Worm (Caenorhabditis elegans): ENCODE data around the gene lin-40.

lin-40 gene

ce11 chrV:3759419-3759915, 54.7 kb downstream of the lin-40 start, which contains the start of gene chk-1 (continued):
- TF ChIP-seq unc-30 (tag; optimal IDR thresholded peaks at IDR 0.05), result no peak

- no peak for TF ChIP-seq jun-1 (tag; optimal IDR thresholded peaks at IDR 0.05)
- TF ChIP-seq irx-1 (tag; optimal IDR thresholded peaks at IDR 0.05), result no peak
- no peak for TF ChIP-seq mep-1 (tag; optimal IDR thresholded peaks at IDR 0.05)
- TF ChIP-seq nhr-76 (tag; optimal IDR thresholded peaks at IDR 0.05), result no peak
- TF ChIP-seq hlh-4 (tag; optimal IDR thresholded peaks at IDR 0.05), result no peak
- TF ChIP-seq sox-4 (tag; optimal IDR thresholded peaks at IDR 0.05), result no peak
- no peak for TF ChIP-seq ets-5 (GFP tag; IDR thresholded peaks at IDR 0.05)
- TF ChIP-seq nhr-19 (GFP tag; conservative IDR thresholded peaks at IDR 0.05), result no peak
- no peak for TF ChIP-seq nhr-77 (tag; optimal IDR thresholded peaks at IDR 0.05)
- no peak for TF ChIP-seq unc-62 (GFP tag; optimal IDR thresholded peaks at IDR 0.05)
- TF ChIP-seq rnt-1 (tag; optimal IDR thresholded peaks at IDR 0.05), result no peak
- TF ChIP-seq efl-1 (optimal IDR thresholded peaks at IDR 0.05), result no peak
- no peak for TF ChIP-seq efl-1 (GFP tag; optimal IDR thresholded peaks at IDR 0.05 in 1 of 2)
- TF ChIP-seq ceh-90 (tag; optimal IDR thresholded peaks at IDR 0.05), result no peak
- no peak for TF ChIP-seq tlp-1 (tag; optimal IDR thresholded peaks at IDR 0.05)
- no peak for TF ChIP-seq ama-1 (optimal IDR thresholded peaks at IDR 0.05)
- TF ChIP-seq unc-130 (tag; optimal IDR thresholded peaks at IDR 0.05), result no peak
- no peak for TF ChIP-seq pag-3 (tag; optimal IDR thresholded peaks at IDR 0.05; ENCODE audit: borderline replicate concordance, insufficient read depth)
- TF ChIP-seq sptf-1 (tag; optimal IDR thresholded peaks at IDR 0.05), result no peak
- no peak for TF ChIP-seq swsn-7 (tag; optimal IDR thresholded peaks at IDR 0.05)
- no peak for TF ChIP-seq nhr-71 (tag; optimal IDR thresholded peaks at IDR 0.05)
Measured at ce11 chrV:3760839-3761238, 56.1 kb downstream of the lin-40 start, which contains the start of gene oac-55. Gene oac-55, plus strand, starts transcription at chrV:3761139.

DNA sequence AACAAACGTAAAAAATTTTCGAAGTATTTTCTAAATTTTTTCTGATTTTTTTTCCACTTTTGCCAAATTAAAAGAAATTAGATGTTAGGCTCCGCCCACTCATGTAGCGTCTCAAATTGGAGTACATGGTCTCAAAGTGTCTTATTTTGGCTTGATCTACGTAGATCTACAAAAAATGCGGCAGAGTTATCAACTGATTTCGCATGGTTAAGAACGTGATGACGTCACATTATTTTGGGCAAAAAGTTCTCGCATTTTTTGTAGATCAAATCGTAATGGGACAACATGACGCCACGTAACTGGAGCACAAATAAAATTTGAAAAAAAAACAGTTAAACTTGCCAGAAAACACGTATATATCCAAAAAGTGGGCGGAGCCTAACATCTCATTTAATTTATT, 57.0 kb downstream of the lin-40 start:
- no peak for TF ChIP-seq efl-3 (GFP tag; optimal IDR thresholded peaks at IDR 0.05)
- TF ChIP-seq nhr-20 (tag; optimal IDR thresholded peaks at IDR 0.05), result no peak
- no peak for TF ChIP-seq hpl-2 (GFP tag; optimal IDR thresholded peaks at IDR 0.05)
- no peak for TF ChIP-seq xbp-1 (tag; optimal IDR thresholded peaks at IDR 0.05)
- TF ChIP-seq nhr-90 (tag; optimal IDR thresholded peaks at IDR 0.05; ENCODE audit: poor library complexity), result no peak
- no peak for TF ChIP-seq lsy-2 (tag; optimal IDR thresholded peaks at IDR 0.05)
- TF ChIP-seq ztf-11 (tag; optimal IDR thresholded peaks at IDR 0.05), result no peak
- TF ChIP-seq C04F5.9 (tag; optimal IDR thresholded peaks at IDR 0.05), result no peak
- TF ChIP-seq tbx-2 (tag; optimal IDR thresholded peaks at IDR 0.05), result no peak
- no peak for TF ChIP-seq sup-37 (GFP tag; optimal IDR thresholded peaks at IDR 0.05)
- TF ChIP-seq zag-1 (tag; optimal IDR thresholded peaks at IDR 0.05), result no peak
- TF ChIP-seq dsc-1 (tag; optimal IDR thresholded peaks at IDR 0.05), result no peak
